Worm (Caenorhabditis elegans) whole organism, early embryonic: ENCODE data around the gene ceh-19.

ENCODE experiments used
- B0310.2 ChIP-seq: sonication (generic microtip); optimal IDR thresholded peaks from 2 replicates; lab custom pipeline; 2016; ENCODE audit warnings: mild to moderate bottlenecking, missing genetic modification characterization, missing compliant biosample characterization
- F13C5.2 ChIP-seq: sonication (generic microtip); optimal IDR thresholded peaks from 2 replicates; lab custom pipeline; 2017; ENCODE audit warnings: mild to moderate bottlenecking, missing genetic modification characterization, inconsistent platforms, missing compliant biosample characterization
- ama-1 ChIP-seq: fragments of 150-350 bp; optimal IDR thresholded peaks from 2 replicates; lab custom pipeline; 2014
- ceh-13 ChIP-seq: fragments of 200-800 bp; sonication (Bioruptor generic); optimal IDR thresholded peaks from 2 replicates; lab custom pipeline; 2018; ENCODE audit warnings: mild to moderate bottlenecking, missing genetic modification characterization, missing compliant biosample characterization
- ceh-36 ChIP-seq: sonication (generic microtip); optimal IDR thresholded peaks from 2 replicates; lab custom pipeline; 2016; ENCODE audit warnings: missing genetic modification characterization, inconsistent platforms, missing compliant biosample characterization
- flt-1 ChIP-seq: fragments of 200-800 bp; sonication (Bioruptor generic); IDR thresholded peaks from 2 replicates; pipeline ENCODE4 v1.3.6; 2022; ENCODE audit warnings: missing genetic modification characterization, missing compliant biosample characterization
- hmbx-1 ChIP-seq: sonication (generic microtip); optimal IDR thresholded peaks from 2 replicates; lab custom pipeline; 2016; ENCODE audit warnings: mild to moderate bottlenecking, missing genetic modification characterization, missing compliant biosample characterization
- hnd-1 ChIP-seq: sonication (generic microtip); optimal IDR thresholded peaks from 2 replicates; lab custom pipeline; 2016; ENCODE audit warnings: missing genetic modification characterization, missing compliant biosample characterization
- scrt-1 ChIP-seq: fragments of 200-800 bp; sonication (Bioruptor generic); IDR thresholded peaks from 2 replicates; pipeline ENCODE4 v1.3.6; 2022; ENCODE audit warnings: missing genetic modification characterization, missing compliant biosample characterization
- sea-1 ChIP-seq: fragments of 200-800 bp; sonication (Bioruptor generic); conservative IDR thresholded peaks from 2 replicates; pipeline ENCODE4 v1.3.6; 2022; ENCODE audit warnings: missing genetic modification characterization, missing compliant biosample characterization
- tbx-37 ChIP-seq: fragments of 200-800 bp; sonication (Bioruptor generic); conservative IDR thresholded peaks from 2 replicates; pipeline ENCODE4 v1.3.6; 2022; ENCODE audit warnings: missing genetic modification reagents, missing genetic modification characterization, missing compliant biosample characterization
- tra-4 ChIP-seq: sonication (generic microtip); optimal IDR thresholded peaks from 2 replicates; lab custom pipeline; 2017; ENCODE audit warnings: missing genetic modification characterization, missing compliant biosample characterization

DNA sequence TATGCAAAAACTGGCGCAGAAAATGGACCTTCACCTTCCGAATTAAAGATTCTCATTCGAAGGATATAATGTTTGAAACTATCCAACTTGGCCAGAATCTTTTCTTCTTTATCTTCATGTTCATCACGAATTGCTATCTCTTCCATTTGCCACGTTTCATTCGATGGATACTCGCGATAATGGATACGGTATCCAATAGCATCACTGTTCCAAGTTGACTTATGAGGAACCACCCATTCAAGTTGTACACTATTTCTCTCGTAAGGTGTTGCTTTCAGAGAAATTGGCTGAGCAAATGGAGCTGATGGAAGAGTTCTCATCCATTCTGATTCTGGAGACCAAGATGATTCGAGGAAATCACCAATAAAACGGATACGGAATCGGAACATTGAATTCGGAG is 39.0 kb upstream of the ceh-19 start:
- TF ChIP-seq scrt-1 (GFP tag; lab: Robert Waterston, UW) = no peak
- no peak for TF ChIP-seq F13C5.2 (tag; lab: Kevin White, UChicago)
- TF ChIP-seq ama-1 (lab: Kevin White, UChicago) = no peak
- no peak for TF ChIP-seq hmbx-1 (tag; lab: Kevin White, UChicago)
- no peak for TF ChIP-seq hnd-1
- no peak for TF ChIP-seq ceh-13 (GFP tag; lab: Kevin White, UChicago)
- no peak for TF ChIP-seq flt-1
- TF ChIP-seq ceh-36 (tag; lab: Kevin White, UChicago) = no peak
- no peak for TF ChIP-seq sea-1 (GFP tag; lab: Robert Waterston, UW)
- TF ChIP-seq tra-4 (tag; lab: Kevin White, UChicago) = no peak
- TF ChIP-seq B0310.2 (tag; lab: Kevin White, UChicago) = no peak
- no peak for TF ChIP-seq tbx-37 (GFP tag; lab: Robert Waterston, UW)
